Worm (Caenorhabditis elegans) whole organism, young adult: ENCODE data around the gene npr-29.

Experiments used
- F39B2.1 ChIP-seq: fragments of 200-800 bp; sonication (Bioruptor generic); IDR thresholded peaks from 2 replicates; pipeline ENCODE4 v1.3.6; 2022; ENCODE audit warnings: missing genetic modification reagents, missing genetic modification characterization, missing compliant biosample characterization
- Y53F4B.3 ChIP-seq: fragments of 200-800 bp; sonication (Bioruptor generic); IDR thresholded peaks from 2 replicates; pipeline ENCODE4 v1.3.6; 2022; ENCODE audit warnings: missing genetic modification reagents, missing genetic modification characterization, missing compliant biosample characterization
- ZK185.1 ChIP-seq: sonication (generic microtip); optimal IDR thresholded peaks from 2 replicates; lab custom pipeline; 2016; ENCODE audit warnings: mild to moderate bottlenecking, missing genetic modification characterization, missing compliant biosample characterization; ENCODE audit not compliant: poor library complexity, severe bottlenecking

npr-29 gene

DNA sequence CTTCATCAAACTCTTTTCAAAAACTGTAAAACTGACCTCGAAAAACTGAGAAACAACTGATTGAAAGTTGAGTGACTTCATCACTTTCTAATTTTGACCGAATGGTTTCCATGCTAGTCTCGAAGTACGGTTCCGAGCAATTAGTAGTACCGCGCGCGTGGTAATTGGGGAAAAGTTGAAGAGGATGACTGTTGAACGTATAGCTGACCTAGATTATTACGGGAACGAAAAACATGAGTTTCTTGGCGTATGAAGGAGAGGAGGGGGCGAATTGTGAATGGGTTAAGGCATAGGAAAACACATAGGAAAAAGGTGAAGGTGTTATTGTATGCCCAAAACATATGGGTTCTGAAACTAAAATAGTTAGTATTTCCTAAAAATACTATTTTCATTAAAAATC is 53.7 kb downstream of the npr-29 start, which contains the start of gene ptr-9:
ptr-9 (minus strand) TSS at position 101 of the 400 bp plus-strand sequence.
- TF ChIP-seq ZK185.1 (tag; lab: Kevin White, UChicago) (no peak), F39B2.1 (no peak), Y53F4B.3 (GFP tag; lab: Robert Waterston, UW) (no peak)
- TF ChIP-seq, all 124 proteins: peak for 0
